Fruit fly (Drosophila melanogaster): Measurements from ENCODE around the gene CG6026.

DNA sequence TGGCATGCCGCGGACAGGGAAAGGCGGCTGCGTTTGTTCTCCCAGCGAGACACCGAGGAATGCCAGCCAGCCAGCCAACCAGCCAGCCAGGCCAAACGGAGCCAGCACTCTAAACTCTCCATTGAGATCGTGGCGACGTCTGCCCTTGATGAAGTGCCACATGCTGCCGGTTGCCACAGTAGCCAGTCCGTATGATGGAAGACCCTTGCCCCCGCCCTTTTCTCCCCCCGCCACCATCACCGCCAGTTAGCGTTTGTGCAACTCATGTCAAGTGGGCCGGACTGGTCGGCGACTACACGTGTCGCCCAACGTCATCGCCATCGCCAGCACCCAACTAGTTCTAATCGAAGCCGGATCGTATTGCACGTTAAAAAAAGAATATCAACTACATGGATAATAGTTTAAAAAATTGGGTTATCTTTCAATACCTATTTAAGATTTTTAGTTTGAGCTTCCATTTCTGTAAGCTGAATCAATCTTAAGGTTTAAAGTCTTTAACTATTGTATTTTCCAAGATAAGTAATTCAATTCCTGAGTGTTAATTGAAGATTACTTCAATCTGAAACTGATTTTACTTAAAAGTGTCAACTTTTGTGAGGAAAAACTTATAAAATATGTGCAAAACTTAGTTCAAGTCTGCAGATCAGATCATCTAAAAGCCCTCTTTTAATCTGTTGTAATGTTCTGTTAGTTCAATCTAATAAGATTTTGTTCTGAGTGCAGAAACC is 37.0 kb downstream of the CG6026 start:
- TF ChIP-seq Sin3A (optimal IDR thresholded peaks at IDR 0.05) (no peak), Myc (optimal IDR thresholded peaks at IDR 0.05) (no peak)
